Worm (Caenorhabditis elegans) whole organism, L3 larva: ENCODE data around the gene pho-4.

Experiments used
- ZK546.5 ChIP-seq: sonication (generic microtip); optimal IDR thresholded peaks from 2 replicates; lab custom pipeline; 2017; ENCODE audit warnings: missing biosample characterization, missing genetic modification characterization
- aly-2 ChIP-seq: fragments of 150-350 bp; optimal IDR thresholded peaks from 2 replicates; lab custom pipeline; 2014; ENCODE audit warnings: missing biosample characterization, missing genetic modification characterization
- ama-1 ChIP-seq: fragments of 150-350 bp; optimal IDR thresholded peaks from 2 replicates; lab custom pipeline; 2018
- ceh-16 ChIP-seq: sonication (generic microtip); optimal IDR thresholded peaks from 2 replicates; lab custom pipeline; 2017; ENCODE audit warnings: missing biosample characterization, missing genetic modification characterization
- ceh-28 ChIP-seq: fragments of 150-350 bp; optimal IDR thresholded peaks from 2 replicates; lab custom pipeline; 2014; ENCODE audit warnings: missing biosample characterization, missing genetic modification reagents, missing genetic modification characterization
- daf-12 ChIP-seq: fragments of 150-350 bp; optimal IDR thresholded peaks from 2 replicates; lab custom pipeline; 2014; ENCODE audit warnings: missing biosample characterization, missing genetic modification reagents, missing genetic modification characterization
- egl-27 ChIP-seq: sonication (generic microtip); optimal IDR thresholded peaks from 4 replicates; lab custom pipeline; 2017; ENCODE audit warnings: missing biosample characterization, missing genetic modification reagents, missing genetic modification characterization
- egl-5 ChIP-seq: fragments of 150-350 bp; optimal IDR thresholded peaks from 2 replicates; lab custom pipeline; 2017; ENCODE audit warnings: missing biosample characterization, missing genetic modification reagents, missing genetic modification characterization, inconsistent platforms
- elt-1 ChIP-seq: fragments of 150-350 bp; optimal IDR thresholded peaks from 2 replicates; lab custom pipeline; 2014; ENCODE audit warnings: missing biosample characterization, missing genetic modification characterization
- elt-2 ChIP-seq: sonication (generic microtip); optimal IDR thresholded peaks from 2 replicates; lab custom pipeline; 2016; ENCODE audit warnings: missing genetic modification reagents, mild to moderate bottlenecking, missing genetic modification characterization, missing compliant biosample characterization
- eor-1 ChIP-seq, 2 experiments: fragments of 150-350 bp; optimal IDR thresholded peaks; 2 replicates each; lab custom pipeline; 2014 to 2018; ENCODE audit warnings: missing biosample characterization in 2 of 2, missing genetic modification characterization in 2 of 2
- fkh-10 ChIP-seq: sonication (generic microtip); optimal IDR thresholded peaks from 2 replicates; lab custom pipeline; 2017; ENCODE audit warnings: missing biosample characterization, missing genetic modification reagents, missing genetic modification characterization
- fkh-2 ChIP-seq: fragments of 150-350 bp; optimal IDR thresholded peaks from 2 replicates; lab custom pipeline; 2014; ENCODE audit warnings: missing biosample characterization, missing genetic modification reagents, missing genetic modification characterization
- fos-1 ChIP-seq: fragments of 150-350 bp; optimal IDR thresholded peaks from 2 replicates; lab custom pipeline; 2014; ENCODE audit warnings: missing biosample characterization, missing genetic modification characterization
- hmg-11 ChIP-seq: sonication (generic microtip); optimal IDR thresholded peaks from 2 replicates; lab custom pipeline; 2016; ENCODE audit warnings: missing genetic modification characterization, missing compliant biosample characterization
- jun-1 ChIP-seq: fragments of 150-350 bp; optimal IDR thresholded peaks from 2 replicates; lab custom pipeline; 2014; ENCODE audit warnings: missing biosample characterization, missing genetic modification reagents, missing genetic modification characterization
- lin-39 ChIP-seq: fragments of 150-350 bp; optimal IDR thresholded peaks from 2 replicates; lab custom pipeline; 2018; ENCODE audit warnings: missing biosample characterization, missing genetic modification reagents, missing genetic modification characterization
- lsy-12 ChIP-seq: sonication (generic microtip); optimal IDR thresholded peaks from 2 replicates; lab custom pipeline; 2016; ENCODE audit warnings: mild to moderate bottlenecking, missing genetic modification characterization, missing compliant biosample characterization
- mdl-1 ChIP-seq: fragments of 150-350 bp; optimal IDR thresholded peaks from 2 replicates; lab custom pipeline; 2014; ENCODE audit warnings: missing biosample characterization, missing genetic modification characterization
- nfya-1 ChIP-seq: sonication (generic microtip); optimal IDR thresholded peaks from 2 replicates; lab custom pipeline; 2017; ENCODE audit warnings: missing genetic modification characterization, mild to moderate bottlenecking, missing compliant biosample characterization, antibody characterized with exemption, moderate library complexity; ENCODE audit not compliant: insufficient read depth
- nhr-23 ChIP-seq: fragments of 150-350 bp; optimal IDR thresholded peaks from 2 replicates; lab custom pipeline; 2014; ENCODE audit warnings: missing biosample characterization, missing genetic modification reagents, missing genetic modification characterization
- nhr-28 ChIP-seq: fragments of 150-350 bp; optimal IDR thresholded peaks from 2 replicates; lab custom pipeline; 2014; ENCODE audit warnings: missing biosample characterization, missing genetic modification characterization
- nhr-43 ChIP-seq: sonication (generic microtip); optimal IDR thresholded peaks from 2 replicates; lab custom pipeline; 2016; ENCODE audit warnings: mild to moderate bottlenecking, missing genetic modification characterization, missing compliant biosample characterization; ENCODE audit not compliant: poor library complexity, severe bottlenecking
- nhr-67 ChIP-seq: fragments of 150-350 bp; optimal IDR thresholded peaks from 2 replicates; lab custom pipeline; 2014; ENCODE audit warnings: missing biosample characterization, missing genetic modification characterization
- nhr-76 ChIP-seq: fragments of 150-350 bp; sonication (generic microtip); optimal IDR thresholded peaks from 5 replicates; lab custom pipeline; 2014; ENCODE audit warnings: missing biosample characterization, missing genetic modification characterization
- pha-4 ChIP-seq: fragments of 150-350 bp; optimal IDR thresholded peaks from 2 replicates; lab custom pipeline; 2014; ENCODE audit warnings: missing biosample characterization, missing genetic modification reagents, missing genetic modification characterization
- pqm-1 ChIP-seq: fragments of 150-350 bp; optimal IDR thresholded peaks from 2 replicates; lab custom pipeline; 2017; ENCODE audit warnings: missing biosample characterization, missing genetic modification characterization, inconsistent platforms
- tbx-2 ChIP-seq: sonication (generic microtip); optimal IDR thresholded peaks from 2 replicates; lab custom pipeline; 2016; ENCODE audit warnings: mild to moderate bottlenecking, missing genetic modification characterization, missing compliant biosample characterization
- unc-62 ChIP-seq: fragments of 150-350 bp; sonication (generic microtip); optimal IDR thresholded peaks from 4 replicates; lab custom pipeline; 2014; ENCODE audit warnings: missing biosample characterization, missing genetic modification reagents, missing genetic modification characterization
- ztf-11 ChIP-seq: fragments of 150-350 bp; optimal IDR thresholded peaks from 2 replicates; lab custom pipeline; 2014; ENCODE audit warnings: missing biosample characterization, missing genetic modification characterization

pho-4 gene

ce11 chrII:5281137-5281536 is 42.9 kb upstream of the pho-4 start:
- TF ChIP-seq nhr-23 (tag; lab: Kevin White, UChicago) (no peak), jun-1 (tag; lab: Kevin White, UChicago) (peak; percentile 62), fos-1 (tag; lab: Kevin White, UChicago) (no peak), nhr-28 (tag; lab: Kevin White, UChicago) (no peak), ceh-28 (peak; percentile 27), elt-2 (tag; lab: Kevin White, UChicago) (peak; percentile 97), nhr-43 (peak; percentile 5), pqm-1 (peak; percentile 71)

ce11 chrII:5277780-5278179 is 39.5 kb upstream of the pho-4 start:
- no peak for TF ChIP-seq ztf-11 (tag; lab: Kevin White, UChicago)
- no peak for TF ChIP-seq hmg-11 (tag; lab: Kevin White, UChicago)
- TF ChIP-seq ama-1 (lab: Kevin White, UChicago), result peak; percentile 80
- peak; percentile 28 for TF ChIP-seq pqm-1
- TF ChIP-seq elt-2 (tag; lab: Kevin White, UChicago), result peak; percentile 53
- TF ChIP-seq mdl-1, result no peak
- no peak for TF ChIP-seq ceh-16 (tag; lab: Kevin White, UChicago)

- TF ChIP-seq hmg-11 (tag; lab: Kevin White, UChicago), result peak; percentile 30
- no peak for TF ChIP-seq nhr-76
- no peak for TF ChIP-seq pha-4 (tag; lab: Kevin White, UChicago)
- TF ChIP-seq pqm-1, result no peak
- TF ChIP-seq eor-1 (tag; optimal IDR thresholded peaks at IDR 0.05; lab: Kevin White, UChicago), result no peak
- peak; percentile 57 for TF ChIP-seq fkh-10 (GFP tag; lab: Kevin White, UChicago)
- TF ChIP-seq nfya-1, result peak; percentile 57
- TF ChIP-seq unc-62 (GFP tag; lab: Kevin White, UChicago), result no peak
- peak; percentile 63 for TF ChIP-seq lin-39 (tag; lab: Kevin White, UChicago)
Observed at ce11 chrII:5276736-5277135, 38.5 kb upstream of the pho-4 start.

- TF ChIP-seq nfya-1 (peak; percentile 43), fkh-10 (GFP tag; lab: Kevin White, UChicago) (peak; percentile 71), pha-4 (tag; lab: Kevin White, UChicago) (no peak), daf-12 (tag; lab: Kevin White, UChicago) (no peak), hmg-11 (tag; lab: Kevin White, UChicago) (peak; percentile 23), jun-1 (tag; lab: Kevin White, UChicago) (no peak)
- TF ChIP-seq, all 47 proteins: peak for 3
Observed at ce11 chrII:5271729-5272322, 33.6 kb upstream of the pho-4 start, which contains the start of gene drn-1. drn-1 (minus strand) TSS chrII:5271845.

- TF ChIP-seq lsy-12 (tag; lab: Kevin White, UChicago) (no peak), fos-1 (tag; lab: Kevin White, UChicago) (no peak), ZK546.5 (tag; lab: Kevin White, UChicago) (no peak), ceh-28 (no peak)
Observed at ce11 chrII:5268977-5269376, 30.7 kb upstream of the pho-4 start.

- TF ChIP-seq pqm-1, result peak; percentile 29
- TF ChIP-seq fkh-2, result no peak
- peak; percentile 68 for TF ChIP-seq elt-2 (tag; lab: Kevin White, UChicago)
- no peak for TF ChIP-seq egl-27
- TF ChIP-seq nfya-1, result no peak
Observed at ce11 chrII:5264650-5265049, 26.4 kb upstream of the pho-4 start.

- TF ChIP-seq elt-1, result no peak
- no peak for TF ChIP-seq egl-5 (tag; lab: Kevin White, UChicago)
- no peak for TF ChIP-seq mdl-1
- no peak for TF ChIP-seq nhr-67 (tag; lab: Kevin White, UChicago)
- TF ChIP-seq tbx-2 (tag; lab: Kevin White, UChicago), result no peak
- TF ChIP-seq ztf-11 (tag; lab: Kevin White, UChicago), result no peak
- no peak for TF ChIP-seq aly-2 (tag; lab: Kevin White, UChicago)
- TF ChIP-seq pha-4 (tag; lab: Kevin White, UChicago), result no peak
Observed at ce11 chrII:5255435-5255834, 17.2 kb upstream of the pho-4 start, which contains the start of gene frpr-4. frpr-4 (minus strand) TSS chrII:5255535.
